Worm (Caenorhabditis elegans) whole organism, young adult: ENCODE measurements around the gene nhr-277.
"Not testable (repeated sequence)": the region's sequence is repeated elsewhere in the genome, so short reads cannot be mapped to it uniquely, and the experiment has no call there.

ENCODE experiments used
- B0019.2 ChIP-seq: fragments of 200-800 bp; sonication (Bioruptor generic); conservative IDR thresholded peaks from 2 replicates; pipeline ENCODE4 v1.3.6; 2022; ENCODE audit warnings: missing genetic modification reagents, missing genetic modification characterization, missing compliant biosample characterization
- D2030.7 ChIP-seq: fragments of 200-800 bp; sonication (Bioruptor generic); IDR thresholded peaks from 2 replicates; pipeline ENCODE4 v1.3.6; 2022; ENCODE audit warnings: missing genetic modification reagents, missing genetic modification characterization, missing compliant biosample characterization
- F23B12.7 ChIP-seq: sonication (generic microtip); optimal IDR thresholded peaks from 2 replicates; lab custom pipeline; 2017; ENCODE audit warnings: missing genetic modification characterization, mild to moderate bottlenecking, missing compliant biosample characterization, antibody characterized with exemption, moderate library complexity; ENCODE audit not compliant: insufficient read depth
- F33H1.4 ChIP-seq: fragments of 200-800 bp; sonication (Bioruptor generic); IDR thresholded peaks from 2 replicates; pipeline ENCODE4 v1.3.6; 2022; ENCODE audit warnings: missing genetic modification reagents, missing genetic modification characterization, missing compliant biosample characterization
- F52B5.7 ChIP-seq: sonication (generic microtip); optimal IDR thresholded peaks from 2 replicates; lab custom pipeline; 2016; ENCODE audit warnings: mild to moderate bottlenecking, missing genetic modification characterization, missing compliant biosample characterization
- aptf-2 ChIP-seq: fragments of 200-800 bp; sonication (Bioruptor generic); conservative IDR thresholded peaks from 2 replicates; pipeline ENCODE4 v1.3.6; 2022; ENCODE audit warnings: missing genetic modification reagents, missing genetic modification characterization, missing compliant biosample characterization
- attf-3 ChIP-seq: fragments of 200-800 bp; sonication (Bioruptor generic); conservative IDR thresholded peaks from 2 replicates; pipeline ENCODE4 v1.3.6; 2022; ENCODE audit warnings: missing genetic modification reagents, missing genetic modification characterization, missing compliant biosample characterization
- cebp-1 ChIP-seq, 2 experiments: fragments of 200-800 bp in 1 of 2; sonication (Bioruptor generic) in 1 of 2; sonication (generic microtip) in 1 of 2; IDR thresholded peaks in 1 of 2; optimal IDR thresholded peaks in 1 of 2; 2 replicates each; pipeline versions ENCODE4 v1.3.6 to Lab custom; 2017 to 2022; ENCODE audit warnings: missing compliant biosample characterization in 2 of 2, missing genetic modification characterization in 2 of 2, mild to moderate bottlenecking in 1 of 2, missing genetic modification reagents in 1 of 2, moderate library complexity in 1 of 2
- ceh-40 ChIP-seq: fragments of 200-800 bp; sonication (Bioruptor generic); IDR thresholded peaks from 2 replicates; pipeline ENCODE4 v1.3.6; 2022; ENCODE audit warnings: missing genetic modification characterization, missing compliant biosample characterization
- dox-1 ChIP-seq: fragments of 200-800 bp; sonication (Bioruptor generic); IDR thresholded peaks from 2 replicates; pipeline ENCODE4 v1.3.6; 2022; ENCODE audit warnings: missing genetic modification reagents, missing genetic modification characterization, missing compliant biosample characterization
- efl-1 ChIP-seq: fragments of 150-350 bp; optimal IDR thresholded peaks from 2 replicates; lab custom pipeline; 2014; ENCODE audit warnings: missing biosample characterization, missing genetic modification reagents, missing genetic modification characterization
- egrh-3 ChIP-seq: fragments of 200-800 bp; sonication (Bioruptor generic); IDR thresholded peaks from 2 replicates; pipeline ENCODE4 v1.3.6; 2022; ENCODE audit warnings: missing genetic modification reagents, missing genetic modification characterization, missing compliant biosample characterization
- hmg-1.2 ChIP-seq: fragments of 200-800 bp; sonication (Bioruptor generic); IDR thresholded peaks from 2 replicates; pipeline ENCODE4 v1.3.6; 2022; ENCODE audit warnings: missing genetic modification reagents, missing genetic modification characterization, missing compliant biosample characterization
- hsf-1 ChIP-seq: fragments of 200-800 bp; sonication (Bioruptor generic); IDR thresholded peaks from 2 replicates; pipeline ENCODE4 v1.3.6; 2022; ENCODE audit warnings: missing genetic modification reagents, missing genetic modification characterization, missing compliant biosample characterization
- let-526 ChIP-seq: fragments of 200-800 bp; sonication (Bioruptor generic); IDR thresholded peaks from 2 replicates; pipeline ENCODE4 v1.3.6; 2022; ENCODE audit warnings: missing genetic modification reagents, missing genetic modification characterization, missing compliant biosample characterization
- let-607 ChIP-seq, 2 experiments: fragments of 200-800 bp in 1 of 2; sonication (Bioruptor generic) in 1 of 2; sonication (generic microtip) in 1 of 2; optimal IDR thresholded peaks; 2 replicates each; lab custom pipeline; 2016 to 2018; ENCODE audit warnings: mild to moderate bottlenecking in 2 of 2, missing compliant biosample characterization in 2 of 2, missing genetic modification characterization in 2 of 2, moderate library complexity in 2 of 2, missing genotype in 1 of 2
- lin-35 ChIP-seq, 3 experiments: fragments of 150-350 bp in 2 of 3; sonication (generic microtip) in 1 of 3; optimal IDR thresholded peaks; 2 replicates each; lab custom pipeline; 2014 to 2018; ENCODE audit warnings: missing biosample characterization in 3 of 3, missing genetic modification characterization in 3 of 3, missing genetic modification reagents in 3 of 3
- lin-40 ChIP-seq: sonication (generic microtip); optimal IDR thresholded peaks from 2 replicates; lab custom pipeline; 2016; ENCODE audit warnings: missing genetic modification characterization, mild to moderate bottlenecking, missing compliant biosample characterization, missing genotype, missing genetic modification reagents
- lin-54 ChIP-seq: fragments of 200-800 bp; sonication (Bioruptor generic); optimal IDR thresholded peaks from 2 replicates; lab custom pipeline; 2018; ENCODE audit warnings: mild to moderate bottlenecking, missing genetic modification characterization, missing compliant biosample characterization
- lir-1 ChIP-seq: fragments of 200-800 bp; sonication (Bioruptor generic); conservative IDR thresholded peaks from 2 replicates; pipeline ENCODE4 v1.3.6; 2022; ENCODE audit warnings: missing genetic modification reagents, missing genetic modification characterization, missing compliant biosample characterization
- lsl-1 ChIP-seq: fragments of 200-800 bp; sonication (Bioruptor generic); optimal IDR thresholded peaks from 2 replicates; lab custom pipeline; 2018; ENCODE audit warnings: mild to moderate bottlenecking, missing genetic modification characterization, moderate library complexity, missing compliant biosample characterization
- mcd-1 ChIP-seq: fragments of 200-800 bp; sonication (Bioruptor generic); IDR thresholded peaks from 2 replicates; pipeline ENCODE4 v1.3.6; 2022; ENCODE audit warnings: missing genetic modification reagents, missing genetic modification characterization, missing compliant biosample characterization
- nhr-120 ChIP-seq: fragments of 200-800 bp; sonication (Bioruptor generic); IDR thresholded peaks from 2 replicates; pipeline ENCODE4 v1.3.6; 2022; ENCODE audit warnings: missing genetic modification characterization, missing compliant biosample characterization
- nhr-90 ChIP-seq: sonication (generic microtip); optimal IDR thresholded peaks from 2 replicates; lab custom pipeline; 2016; ENCODE audit warnings: missing genotype, mild to moderate bottlenecking, missing genetic modification characterization, missing compliant biosample characterization
- pbrm-1 ChIP-seq: fragments of 200-800 bp; sonication (Bioruptor generic); IDR thresholded peaks from 2 replicates; pipeline ENCODE4 v1.3.6; 2022; ENCODE audit warnings: missing genetic modification reagents, missing genetic modification characterization, missing compliant biosample characterization
- rcor-1 ChIP-seq: fragments of 200-800 bp; sonication (Bioruptor generic); IDR thresholded peaks from 2 replicates; pipeline ENCODE4 v1.3.6; 2022; ENCODE audit warnings: missing genetic modification reagents, missing genetic modification characterization, missing compliant biosample characterization
- rec-8 ChIP-seq, 2 experiments: sonication (generic microtip); optimal IDR thresholded peaks; 2 replicates each; lab custom pipeline; 2016; ENCODE audit warnings: mild to moderate bottlenecking in 2 of 2, missing genetic modification characterization in 2 of 2, missing genetic modification reagents in 2 of 2, missing genotype in 2 of 2, missing biosample characterization in 1 of 2, missing compliant biosample characterization in 1 of 2, moderate library complexity in 1 of 2
- rpc-1 ChIP-seq, 2 experiments: fragments of 150-350 bp in 1 of 2; sonication (generic microtip) in 1 of 2; optimal IDR thresholded peaks; 2 replicates each; lab custom pipeline; 2014 to 2018; ENCODE audit warnings: missing biosample characterization in 1 of 2, missing genetic modification characterization in 1 of 2, missing genetic modification reagents in 1 of 2, missing genotype in 1 of 2
- sea-2 ChIP-seq: fragments of 200-800 bp; sonication (Bioruptor generic); IDR thresholded peaks from 2 replicates; pipeline ENCODE4 v1.3.6; 2022; ENCODE audit warnings: missing genetic modification characterization, missing compliant biosample characterization
- snpc-1.1 ChIP-seq: sonication (generic microtip); optimal IDR thresholded peaks from 2 replicates; lab custom pipeline; 2017; ENCODE audit warnings: missing genetic modification characterization, mild to moderate bottlenecking, missing compliant biosample characterization, antibody characterized with exemption, moderate library complexity, missing genotype, missing genetic modification reagents; ENCODE audit not compliant: insufficient read depth
- snpc-3.4 ChIP-seq: sonication (generic microtip); optimal IDR thresholded peaks from 2 replicates; lab custom pipeline; 2017; ENCODE audit warnings: missing genetic modification characterization, mild to moderate bottlenecking, missing compliant biosample characterization, antibody characterized with exemption, moderate library complexity, missing genotype, missing genetic modification reagents
- snpc-4 ChIP-seq, 5 experiments: fragments of 150-350 bp in 1 of 5; sonication (generic microtip) in 4 of 5; optimal IDR thresholded peaks; 2 replicates each; lab custom pipeline; 2014 to 2018; ENCODE audit warnings: missing genetic modification characterization in 5 of 5, missing biosample characterization in 3 of 5, antibody characterized with exemption in 2 of 5, mild to moderate bottlenecking in 2 of 5, missing compliant biosample characterization in 2 of 5, missing genotype in 2 of 5, moderate library complexity in 2 of 5, missing genetic modification reagents in 1 of 5
- tbp1 ChIP-seq: fragments of 200-800 bp; sonication (Bioruptor generic); optimal IDR thresholded peaks from 2 replicates; lab custom pipeline; 2018; ENCODE audit warnings: mild to moderate bottlenecking, missing genetic modification characterization, missing compliant biosample characterization
- zim-3 ChIP-seq: sonication (generic microtip); optimal IDR thresholded peaks from 2 replicates; lab custom pipeline; 2017; ENCODE audit warnings: mild to moderate bottlenecking, missing genetic modification characterization, moderate library complexity, missing compliant biosample characterization
- ztf-18 ChIP-seq: sonication (generic microtip); optimal IDR thresholded peaks from 2 replicates; lab custom pipeline; 2016; ENCODE audit warnings: missing genotype, mild to moderate bottlenecking, missing genetic modification characterization, missing compliant biosample characterization
- ztf-22 ChIP-seq: fragments of 200-800 bp; sonication (Bioruptor generic); optimal IDR thresholded peaks from 2 replicates; lab custom pipeline; 2018; ENCODE audit warnings: mild to moderate bottlenecking, missing genetic modification characterization, moderate library complexity, missing compliant biosample characterization
- ztf-25 ChIP-seq: fragments of 200-800 bp; sonication (Bioruptor generic); IDR thresholded peaks from 2 replicates; pipeline ENCODE4 v1.3.6; 2022; ENCODE audit warnings: missing genetic modification reagents, missing genetic modification characterization, missing compliant biosample characterization
- ztf-26 ChIP-seq: sonication (generic microtip); optimal IDR thresholded peaks from 2 replicates; lab custom pipeline; 2017; ENCODE audit warnings: missing genetic modification characterization, missing compliant biosample characterization
- ztf-28 ChIP-seq: fragments of 200-800 bp; sonication (Bioruptor generic); IDR thresholded peaks from 2 replicates; pipeline ENCODE4 v1.3.6; 2022; ENCODE audit warnings: missing genetic modification reagents, missing genetic modification characterization, missing compliant biosample characterization

The nhr-277 gene

ce11 chrIV:2742470-2743044 is at the start of gene nhr-277:
Gene nhr-277 (plus strand): TSS chrIV:2742994.
- no peak for TF ChIP-seq nhr-120 (GFP tag; lab: Robert Waterston, UW)
- peak; percentile 94 for TF ChIP-seq hmg-1.2 (GFP tag; lab: Robert Waterston, UW)

ce11 chrIV:2694880-2695279 is 47.9 kb upstream of the nhr-277 start:
- TF ChIP-seq rpc-1 (optimal IDR thresholded peaks at IDR 0.05; lab: Kevin White, UChicago) (peak; percentile 10), hsf-1 (GFP tag; lab: Robert Waterston, UW) (peak; percentile 96)
- TF ChIP-seq rpc-1 (tag; optimal IDR thresholded peaks at IDR 0.05; lab: Kevin White, UChicago) = not testable (repeated sequence)

- TF ChIP-seq egrh-3 (GFP tag; lab: Robert Waterston, UW) = 0 out of 2 replicates have a peak, but pooled peaks have one; percentile 9
- no peak for TF ChIP-seq nhr-90 (tag; lab: Kevin White, UChicago)
- TF ChIP-seq ztf-18 = peak; percentile 26
- TF ChIP-seq let-526 (GFP tag; lab: Robert Waterston, UW) = no peak
- TF ChIP-seq dox-1 (GFP tag; lab: Robert Waterston, UW) = peak; percentile 61
- no peak for TF ChIP-seq ztf-22 (GFP tag; lab: Kevin White, UChicago)
- TF ChIP-seq snpc-4 (GFP tag; optimal IDR thresholded peaks at IDR 0.05; lab: Kevin White, UChicago) = no peak
- peak in 1 of 4 experiments; percentile 18 for TF ChIP-seq snpc-4 (tag; optimal IDR thresholded peaks at IDR 0.05; lab: Kevin White, UChicago)
- peak; percentile 49; the same call in 1 of the 2 replicates for TF ChIP-seq hmg-1.2 (GFP tag; lab: Robert Waterston, UW)
- peak; percentile 15 for TF ChIP-seq efl-1 (GFP tag; lab: Kevin White, UChicago)
- peak; percentile 10 for TF ChIP-seq tbp1
- peak; percentile 72; the same call in 1 of the 2 replicates for TF ChIP-seq ztf-28 (GFP tag; lab: Robert Waterston, UW)
- peak; percentile 13 for TF ChIP-seq snpc-3.4 (tag; lab: Kevin White, UChicago)
- TF ChIP-seq ceh-40 (GFP tag; lab: Robert Waterston, UW) = no peak
- peak; percentile 32; the same call in 1 of the 2 replicates for TF ChIP-seq F33H1.4 (GFP tag; lab: Robert Waterston, UW)
- peak; percentile 26; the same call in 1 of the 2 replicates for TF ChIP-seq D2030.7 (GFP tag; lab: Robert Waterston, UW)
- peak; percentile 39 for TF ChIP-seq lin-40 (tag; lab: Kevin White, UChicago)
- TF ChIP-seq zim-3 (tag; lab: Kevin White, UChicago) = no peak
- TF ChIP-seq snpc-1.1 (tag; lab: Kevin White, UChicago) = no peak
- peak; percentile 10 for TF ChIP-seq lin-54
- TF ChIP-seq lsl-1 (GFP tag; lab: Kevin White, UChicago) = peak; percentile 72
- TF ChIP-seq let-607 (tag; optimal IDR thresholded peaks at IDR 0.05; lab: Kevin White, UChicago) = no peak
- no peak for TF ChIP-seq rec-8 (tag; optimal IDR thresholded peaks at IDR 0.05; lab: Kevin White, UChicago)
- TF ChIP-seq mcd-1 (GFP tag; lab: Robert Waterston, UW) = peak; percentile 57; the same call in 1 of the 2 replicates
- TF ChIP-seq rcor-1 (GFP tag; lab: Robert Waterston, UW) = 0 out of 2 replicates have a peak, but pooled peaks have one; percentile 18
- TF ChIP-seq sea-2 (GFP tag; lab: Robert Waterston, UW) = 0 out of 2 replicates have a peak, but pooled peaks have one; percentile 13
- TF ChIP-seq pbrm-1 (GFP tag; lab: Robert Waterston, UW) = peak; percentile 17; the same call in 1 of the 2 replicates
- TF ChIP-seq F52B5.7 (tag; lab: Kevin White, UChicago) = no peak
- TF ChIP-seq ztf-26 (tag; lab: Kevin White, UChicago) = no peak
- 0 out of 2 replicates have a peak, but pooled peaks have one; percentile 21 for TF ChIP-seq attf-3
- TF ChIP-seq lir-1 (GFP tag; lab: Robert Waterston, UW) = 0 out of 2 replicates have a peak, but pooled peaks have one; percentile 34
- TF ChIP-seq F23B12.7 (tag; lab: Kevin White, UChicago) = peak; percentile 47
- 0 out of 2 replicates have a peak, but pooled peaks have one; percentile 27 for TF ChIP-seq cebp-1 (GFP tag; IDR thresholded peaks at IDR 0.05; lab: Robert Waterston, UW)
- peak; percentile 60 for TF ChIP-seq cebp-1 (tag; optimal IDR thresholded peaks at IDR 0.05; lab: Kevin White, UChicago)
- TF ChIP-seq ztf-25 (GFP tag; lab: Robert Waterston, UW) = peak; percentile 63; the same call in 1 of the 2 replicates
- TF ChIP-seq B0019.2 (GFP tag; lab: Robert Waterston, UW) = peak; percentile 52; the same call in 1 of the 2 replicates
- TF ChIP-seq aptf-2 (GFP tag; lab: Robert Waterston, UW) = no peak
- peak in 1 of 3 experiments; percentile 17 for TF ChIP-seq lin-35 (GFP tag; optimal IDR thresholded peaks at IDR 0.05; lab: Kevin White, UChicago)
Observed at ce11 chrIV:2703927-2704401, 38.8 kb upstream of the nhr-277 start, which contains the start of gene Y94H6A.5. Gene Y94H6A.5 (minus strand): TSS chrIV:2703977.
